Worm (Caenorhabditis elegans): ENCODE results near the gene clec-37.

- TF ChIP-seq snpc-4 (tag; optimal IDR thresholded peaks at IDR 0.05) (no peak), nhr-11 (tag; optimal IDR thresholded peaks at IDR 0.05) (no peak), ZK546.5 (tag; optimal IDR thresholded peaks at IDR 0.05) (no peak), unc-39 (tag; optimal IDR thresholded peaks at IDR 0.05) (no peak), blmp-1 (tag; optimal IDR thresholded peaks at IDR 0.05; ENCODE audit: insufficient read depth) (no peak), aly-2 (tag; optimal IDR thresholded peaks at IDR 0.05) (no peak)
Measured at ce11 chrV:16836100-16836499, 15.8 kb downstream of the clec-37 start.
